Fruit fly (Drosophila melanogaster): ENCODE data around the gene CG42870.
A peak's percentile ranks its signal among the peaks of the same experiment; 100 is the strongest.

The CG42870 gene

DNA sequence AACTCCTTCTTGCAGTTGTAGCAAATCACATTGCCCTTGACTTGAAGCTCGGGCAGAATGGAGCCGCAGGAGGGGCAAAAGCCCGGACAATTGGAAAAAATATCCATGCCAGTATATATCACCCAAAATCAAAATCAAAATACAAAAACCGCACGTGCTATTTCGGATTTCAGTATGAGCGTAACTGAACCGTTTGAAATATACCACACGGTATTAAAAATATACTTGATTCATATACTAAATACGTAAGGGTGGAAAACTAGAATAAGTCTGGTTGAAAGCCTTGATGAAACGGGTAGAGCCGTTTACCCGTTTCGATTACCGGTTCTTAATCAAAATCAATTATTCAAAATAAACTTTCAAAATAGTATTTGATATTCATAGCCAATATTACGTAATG lies 40.5 kb upstream of the CG42870 start, which contains the start of gene Polr1H (continued):
- peak; percentile 26 for TF ChIP-seq nmo (GFP tag; optimal IDR thresholded peaks at IDR 0.05)
- TF ChIP-seq CG2116 (GFP tag; optimal IDR thresholded peaks at IDR 0.05) = peak; percentile 21
- TF ChIP-seq CG31365 (tag; optimal IDR thresholded peaks at IDR 0.05) = no peak
- peak; percentile 37 for TF ChIP-seq CG12659 (GFP tag; optimal IDR thresholded peaks at IDR 0.05)
- TF ChIP-seq fd96Cb (tag; optimal IDR thresholded peaks at IDR 0.05) = no peak
- TF ChIP-seq Med (GFP tag) = peak; percentile 68
- peak; percentile 24 for TF ChIP-seq CG13624 (GFP tag; optimal IDR thresholded peaks at IDR 0.05)
- peak; percentile 36; the same call in 1 of the 2 replicates for TF ChIP-seq vvl (GFP tag; IDR thresholded peaks at IDR 0.05)
- peak; percentile 70 for TF ChIP-seq Lhr (GFP tag; optimal IDR thresholded peaks at IDR 0.05)
- peak; percentile 31 for TF ChIP-seq BEAF-32 (GFP tag; optimal IDR thresholded peaks at IDR 0.05)
- TF ChIP-seq CG4282 (GFP tag; optimal IDR thresholded peaks at IDR 0.05) = no peak
- TF ChIP-seq Fer1 (GFP tag; optimal IDR thresholded peaks at IDR 0.05) = peak; percentile 41
- no peak for TF ChIP-seq bbx (GFP tag; IDR thresholded peaks at IDR 0.05; ENCODE audit: partially characterized antibody)
- TF ChIP-seq dm (GFP tag; optimal IDR thresholded peaks at IDR 0.05) = peak; percentile 90
- TF ChIP-seq zen (tag; optimal IDR thresholded peaks at IDR 0.05) = no peak
- no peak for TF ChIP-seq CG8359 (GFP tag; optimal IDR thresholded peaks at IDR 0.05; ENCODE audit: borderline replicate concordance)
- TF ChIP-seq CG15514 (GFP tag; optimal IDR thresholded peaks at IDR 0.05) = peak; percentile 91
- peak; percentile 87 for TF ChIP-seq E2f2 (GFP tag; IDR thresholded peaks at IDR 0.05)
- TF ChIP-seq Dp (GFP tag; optimal IDR thresholded peaks at IDR 0.05) = peak; percentile 81
- no peak for TF ChIP-seq tup (GFP tag; optimal IDR thresholded peaks at IDR 0.05)
- peak in 1 of 2 experiments; percentile 75 for TF ChIP-seq Pdp1 (GFP tag; optimal IDR thresholded peaks at IDR 0.05)
- TF ChIP-seq CG11504 (tag; optimal IDR thresholded peaks at IDR 0.05) = peak; percentile 75
- TF ChIP-seq knrl (GFP tag; IDR thresholded peaks at IDR 0.05; ENCODE audit: partially characterized antibody) = peak; percentile 8; the same call in 1 of the 3 replicates
- TF ChIP-seq HmgZ (tag; optimal IDR thresholded peaks at IDR 0.05) = peak; percentile 44
- peak; percentile 42 for TF ChIP-seq CG14710 (tag; optimal IDR thresholded peaks at IDR 0.05)
- peak; percentile 91 for TF ChIP-seq cwo (GFP tag; optimal IDR thresholded peaks at IDR 0.05)
- peak; percentile 59 for TF ChIP-seq CG13287 (GFP tag; IDR thresholded peaks at IDR 0.05; ENCODE audit: partially characterized antibody)
- peak; percentile 87 for TF ChIP-seq Max (GFP tag; optimal IDR thresholded peaks at IDR 0.05)

- TF ChIP-seq YL-1 (GFP tag; optimal IDR thresholded peaks at IDR 0.05) = peak; percentile 9
- no peak for TF ChIP-seq chm (GFP tag; IDR thresholded peaks at IDR 0.05)
- TF ChIP-seq ewg (GFP tag; optimal IDR thresholded peaks at IDR 0.05) = peak; percentile 97
- TF ChIP-seq scrt (GFP tag; optimal IDR thresholded peaks at IDR 0.05) = peak; percentile 96
- TF ChIP-seq CG34422 (GFP tag; IDR thresholded peaks at IDR 0.05) = peak; percentile 66; the same call in 1 of the 3 replicates
- no peak for TF ChIP-seq tap (tag; optimal IDR thresholded peaks at IDR 0.05)
- TF ChIP-seq kah (GFP tag; optimal IDR thresholded peaks at IDR 0.05) = peak; percentile 64
- TF ChIP-seq crp (GFP tag; optimal IDR thresholded peaks at IDR 0.05) = peak in 1 of 2 experiments; percentile 56
Observed at dm6 chr3R:21775766-21776165, 38.6 kb upstream of the CG42870 start, which contains the start of the genes GABA-B-R2 and CG6800. TSS of gene GABA-B-R2 (minus strand) at chr3R:21775840. TSS of gene CG6800 (plus strand) at chr3R:21776138.

DNA sequence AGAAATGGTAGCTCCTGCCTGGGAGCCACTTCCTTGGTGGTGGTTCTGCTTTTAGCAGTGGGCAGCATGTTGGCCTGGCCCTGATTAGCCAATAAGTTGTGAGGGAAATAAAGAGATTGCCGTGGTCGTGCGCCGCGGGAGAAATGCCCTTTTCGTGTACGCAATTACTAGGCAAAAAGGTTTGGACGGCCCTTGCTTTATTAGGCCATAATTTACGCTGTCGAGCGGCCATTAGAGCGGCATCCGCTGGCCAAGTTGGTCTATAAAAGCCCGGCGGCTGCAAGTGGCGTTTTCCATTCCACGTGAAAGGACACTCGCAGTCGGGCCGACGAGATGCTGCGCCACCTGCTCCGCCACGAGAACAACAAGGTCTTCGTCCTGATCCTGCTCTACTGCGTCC lies 32.1 kb upstream of the CG42870 start, which contains the start of gene Burs:
Burs (plus strand) TSS at position 301 of the 400 bp plus-strand sequence.
- TF ChIP-seq CG3838 (GFP tag; optimal IDR thresholded peaks at IDR 0.05) (no peak), CG15601 (tag; optimal IDR thresholded peaks at IDR 0.05) (no peak), abd-A (tag; optimal IDR thresholded peaks at IDR 0.05) (no peak), bigmax (GFP tag; optimal IDR thresholded peaks at IDR 0.05) (no peak), Stat92E (GFP tag; optimal IDR thresholded peaks at IDR 0.05) (no peak), Camta (GFP tag; optimal IDR thresholded peaks at IDR 0.05) (no peak), Taf1 (GFP tag; IDR thresholded peaks at IDR 0.05) (no peak), dmrt11E (tag; optimal IDR thresholded peaks at IDR 0.05) (no peak), Asciz (GFP tag; optimal IDR thresholded peaks at IDR 0.05) (no peak), grau (tag; optimal IDR thresholded peaks at IDR 0.05) (no peak), CG31224 (GFP tag; IDR thresholded peaks at IDR 0.05) (no peak)
